Fruit fly (Drosophila melanogaster) whole organism, embryonic: Measurements from ENCODE around the gene Unc50.

ENCODE experiments used
- CG2889 ChIP-seq: fragments of 200-800 bp; sonication (Bioruptor generic); IDR thresholded peaks from 3 replicates; pipeline ENCODE4 v1.3.6; 2022; ENCODE audit warnings: missing biosample characterization, missing genetic modification characterization
- CG8281 ChIP-seq: fragments of 200-800 bp; sonication (Bioruptor generic); optimal IDR thresholded peaks from 2 replicates; lab custom pipeline; 2018; ENCODE audit warnings: missing biosample characterization, mild to moderate bottlenecking, missing genetic modification characterization, moderate library complexity
- E2f2 ChIP-seq: fragments of 200-800 bp; sonication (Bioruptor generic); IDR thresholded peaks from 2 replicates; pipeline ENCODE4 v1.3.6; 2022; ENCODE audit warnings: missing biosample characterization, missing genetic modification characterization
- Hr39 ChIP-seq: fragments of >200 bp; optimal IDR thresholded peaks from 2 replicates; lab custom pipeline; 2017
- her ChIP-seq: fragments of 200-800 bp; sonication (Bioruptor generic); optimal IDR thresholded peaks from 2 replicates; lab custom pipeline; 2016; ENCODE audit warnings: missing biosample characterization, missing genetic modification characterization
- klu ChIP-seq: fragments of 200-800 bp; sonication (Bioruptor generic); IDR thresholded peaks from 2 replicates; pipeline ENCODE4 v1.3.6; 2022; ENCODE audit warnings: missing biosample characterization, missing genetic modification characterization
- trh ChIP-seq: fragments of 200-800 bp; sonication (Bioruptor generic); optimal IDR thresholded peaks from 2 replicates; lab custom pipeline; 2016; ENCODE audit warnings: missing biosample characterization, missing genetic modification characterization
- zf30C ChIP-seq: fragments of 200-800 bp; sonication (Bioruptor generic); optimal IDR thresholded peaks from 3 replicates; lab custom pipeline; 2018; ENCODE audit warnings: missing biosample characterization, mild to moderate bottlenecking, missing genetic modification characterization

- TF ChIP-seq klu (GFP tag; lab: Robert Waterston, UW) (no peak), trh (GFP tag; lab: Kevin White, UChicago) (no peak), her (no peak), CG8281 (tag; lab: Kevin White, UChicago) (no peak), zf30C (GFP tag; lab: Kevin White, UChicago) (no peak), Hr39 (lab: Kevin White, UChicago) (no peak), E2f2 (GFP tag; lab: Robert Waterston, UW) (no peak), CG2889 (GFP tag; lab: Robert Waterston, UW) (no peak)
These were observed 44.7 kb upstream of the Unc50 start, which contains the start of gene CG8136 for dm6 chr3R:8721071-8721470.
